Fruit fly (Drosophila melanogaster): ENCODE measurements around the gene CG34164.

The CG34164 gene

dm6 chr2L:12011682-12012655 lies 44.2 kb upstream of the CG34164 start (continued):
- peak; percentile 45 for TF ChIP-seq CG6683 (GFP tag; optimal IDR thresholded peaks at IDR 0.05)
- no peak for TF ChIP-seq CG10462 (GFP tag; optimal IDR thresholded peaks at IDR 0.05)

dm6 chr2L:12013243-12013642 lies 42.9 kb upstream of the CG34164 start:
- TF ChIP-seq CG34376 (GFP tag; optimal IDR thresholded peaks at IDR 0.05) (no peak), CG4854 (GFP tag; optimal IDR thresholded peaks at IDR 0.05) (no peak), Doc3 (GFP tag; IDR thresholded peaks at IDR 0.05; ENCODE audit: partially characterized antibody) (no peak), dan (GFP tag; IDR thresholded peaks at IDR 0.05) (no peak), nau (GFP tag; optimal IDR thresholded peaks at IDR 0.05) (no peak), br (optimal IDR thresholded peaks at IDR 0.05) (no peak), ham (GFP tag; IDR thresholded peaks at IDR 0.05) (no peak), Hr51 (GFP tag; optimal IDR thresholded peaks at IDR 0.05) (no peak), CG18764 (GFP tag; optimal IDR thresholded peaks at IDR 0.05) (no peak), ken (GFP tag; IDR thresholded peaks at IDR 0.05) (no peak), CkIIα-i1 (GFP tag; IDR thresholded peaks at IDR 0.05) (no peak), kah (GFP tag; optimal IDR thresholded peaks at IDR 0.05) (no peak), Atf-2 (GFP tag; optimal IDR thresholded peaks at IDR 0.05) (no peak), CG6654 (GFP tag; optimal IDR thresholded peaks at IDR 0.05) (no peak), Sox100B (GFP tag; optimal IDR thresholded peaks at IDR 0.05) (no peak), yki (optimal IDR thresholded peaks at IDR 0.05) (no peak), lilli (GFP tag; optimal IDR thresholded peaks at IDR 0.05) (no peak), CG5953 (GFP tag; IDR thresholded peaks at IDR 0.05) (no peak), CG1602 (GFP tag; optimal IDR thresholded peaks at IDR 0.05) (no peak)

dm6 chr2L:12013741-12014393 lies 42.3 kb upstream of the CG34164 start:
- TF ChIP-seq CG11695 (GFP tag; IDR thresholded peaks at IDR 0.05): no peak
- peak; percentile 70 for TF ChIP-seq Hr39 (optimal IDR thresholded peaks at IDR 0.05)
- TF ChIP-seq bsh (GFP tag; optimal IDR thresholded peaks at IDR 0.05): peak in 1 of 2 experiments; percentile 42
- peak; percentile 58 for TF ChIP-seq Drgx (GFP tag; IDR thresholded peaks at IDR 0.05)
- no peak for TF ChIP-seq gcm2 (GFP tag; optimal IDR thresholded peaks at IDR 0.05)
- 0 out of 2 replicates have a peak, but pooled peaks have one; percentile 11 for TF ChIP-seq sisA (GFP tag; IDR thresholded peaks at IDR 0.05)
- peak; percentile 63 for TF ChIP-seq CG31224 (GFP tag; IDR thresholded peaks at IDR 0.05)
- TF ChIP-seq p53 (GFP tag; optimal IDR thresholded peaks at IDR 0.05): no peak
- 0 out of 4 replicates have a peak, but pooled peaks have one; percentile 51 for TF ChIP-seq chinmo (GFP tag; IDR thresholded peaks at IDR 0.05; ENCODE audit: partially characterized antibody)
- peak; percentile 96 for TF ChIP-seq nom (GFP tag; optimal IDR thresholded peaks at IDR 0.05)
- TF ChIP-seq crol (GFP tag; IDR thresholded peaks at IDR 0.05): peak; percentile 44; the same call in 1 of the 2 replicates

- TF ChIP-seq gsb-n (tag; optimal IDR thresholded peaks at IDR 0.05): no peak
- no peak for TF ChIP-seq esg (GFP tag; conservative IDR thresholded peaks at IDR 0.05)
- TF ChIP-seq CG9797 (GFP tag; optimal IDR thresholded peaks at IDR 0.05): peak; percentile 58
- peak; percentile 28 for TF ChIP-seq stwl (tag; optimal IDR thresholded peaks at IDR 0.05)
- peak; percentile 94 for TF ChIP-seq E2f2 (GFP tag; IDR thresholded peaks at IDR 0.05)
- TF ChIP-seq CG13287 (GFP tag; IDR thresholded peaks at IDR 0.05; ENCODE audit: partially characterized antibody): peak; percentile 46
- no peak for TF ChIP-seq CG6272 (GFP tag; IDR thresholded peaks at IDR 0.05)
- no peak for TF ChIP-seq CG1647 (GFP tag; optimal IDR thresholded peaks at IDR 0.05)
- TF ChIP-seq sd (tag; optimal IDR thresholded peaks at IDR 0.05): peak; percentile 88
- no peak for TF ChIP-seq emc (GFP tag; optimal IDR thresholded peaks at IDR 0.05)
- TF ChIP-seq pzg (GFP tag; optimal IDR thresholded peaks at IDR 0.05): peak; percentile 68
- no peak for TF ChIP-seq kni (GFP tag; optimal IDR thresholded peaks at IDR 0.05)
- no peak for TF ChIP-seq CG12071 (GFP tag; optimal IDR thresholded peaks at IDR 0.05)
- no peak for TF ChIP-seq abd-A (tag; optimal IDR thresholded peaks at IDR 0.05)
Measured at dm6 chr2L:12020735-12021134, 35.4 kb upstream of the CG34164 start, which contains the start of gene Wdr81. TSS of gene Wdr81 (minus strand) at chr2L:12020960.
